Worm (Caenorhabditis elegans) whole organism, late embryonic: Measurements from ENCODE around the gene C05C10.7.

Experiments
- C08G9.2 ChIP-seq: sonication (generic microtip); optimal IDR thresholded peaks from 2 replicates; lab custom pipeline; 2016; ENCODE audit warnings: mild to moderate bottlenecking, missing genetic modification characterization, moderate library complexity, missing compliant biosample characterization
- K02D7.2 ChIP-seq: sonication (generic microtip); optimal IDR thresholded peaks from 2 replicates; lab custom pipeline; 2017; ENCODE audit warnings: mild to moderate bottlenecking, missing genetic modification characterization, missing compliant biosample characterization
- T23F11.4 ChIP-seq: fragments of 200-800 bp; sonication (Bioruptor generic); optimal IDR thresholded peaks from 2 replicates; lab custom pipeline; 2018; ENCODE audit warnings: mild to moderate bottlenecking, missing genetic modification characterization, missing compliant biosample characterization
- ama-1 ChIP-seq: fragments of 150-350 bp; optimal IDR thresholded peaks from 2 replicates; lab custom pipeline; 2014
- ceh-18 ChIP-seq: sonication (generic microtip); optimal IDR thresholded peaks from 2 replicates; lab custom pipeline; 2016; ENCODE audit warnings: missing genetic modification characterization, missing compliant biosample characterization
- ceh-2 ChIP-seq: sonication (generic microtip); optimal IDR thresholded peaks from 2 replicates; lab custom pipeline; 2016; ENCODE audit warnings: missing genotype, missing genetic modification characterization, missing compliant biosample characterization
- ceh-31 ChIP-seq: sonication (generic microtip); optimal IDR thresholded peaks from 2 replicates; lab custom pipeline; 2016; ENCODE audit warnings: missing genetic modification characterization, missing compliant biosample characterization
- ceh-45 ChIP-seq: fragments of 200-800 bp; sonication (Bioruptor generic); IDR thresholded peaks from 2 replicates; pipeline ENCODE4 v1.3.6; 2022; ENCODE audit warnings: missing genetic modification reagents, missing genetic modification characterization, missing compliant biosample characterization
- ceh-6 ChIP-seq: fragments of 200-800 bp; sonication (Bioruptor generic); optimal IDR thresholded peaks from 2 replicates; lab custom pipeline; 2018; ENCODE audit warnings: mild to moderate bottlenecking, missing genetic modification characterization, missing compliant biosample characterization
- che-1 ChIP-seq: sonication (generic microtip); optimal IDR thresholded peaks from 2 replicates; lab custom pipeline; 2016; ENCODE audit warnings: mild to moderate bottlenecking, missing genetic modification characterization, missing compliant biosample characterization
- dmd-4 ChIP-seq: sonication (generic microtip); optimal IDR thresholded peaks from 2 replicates; lab custom pipeline; 2016; ENCODE audit warnings: borderline replicate concordance, missing genetic modification characterization, missing compliant biosample characterization
- dve-1 ChIP-seq: sonication (generic microtip); optimal IDR thresholded peaks from 2 replicates; lab custom pipeline; 2017; ENCODE audit warnings: antibody characterized with exemption, mild to moderate bottlenecking, missing genetic modification characterization, missing compliant biosample characterization
- elt-2 ChIP-seq: sonication (generic microtip); optimal IDR thresholded peaks from 2 replicates; lab custom pipeline; 2016; ENCODE audit warnings: missing genetic modification reagents, missing genetic modification characterization, missing compliant biosample characterization
- ets-4 ChIP-seq: sonication (generic microtip); optimal IDR thresholded peaks from 2 replicates; lab custom pipeline; 2016; ENCODE audit warnings: missing genetic modification characterization, missing compliant biosample characterization
- fax-1 ChIP-seq: sonication (generic microtip); optimal IDR thresholded peaks from 2 replicates; lab custom pipeline; 2016; ENCODE audit warnings: missing genotype, missing genetic modification characterization, missing compliant biosample characterization
- fkh-10 ChIP-seq: fragments of 150-350 bp; optimal IDR thresholded peaks from 2 replicates; lab custom pipeline; 2014; ENCODE audit warnings: missing biosample characterization, missing genetic modification reagents, missing genetic modification characterization
- fkh-6 ChIP-seq: sonication (generic microtip); optimal IDR thresholded peaks from 2 replicates; lab custom pipeline; 2016; ENCODE audit warnings: missing genetic modification characterization, missing compliant biosample characterization
- gmeb-2 ChIP-seq: sonication (generic microtip); optimal IDR thresholded peaks from 2 replicates; lab custom pipeline; 2016; ENCODE audit warnings: missing genetic modification characterization, inconsistent platforms, missing compliant biosample characterization
- hlh-6 ChIP-seq: sonication (generic microtip); optimal IDR thresholded peaks from 2 replicates; lab custom pipeline; 2016; ENCODE audit warnings: missing genotype, missing genetic modification characterization, missing compliant biosample characterization
- lim-6 ChIP-seq: sonication (generic microtip); optimal IDR thresholded peaks from 2 replicates; lab custom pipeline; 2016; ENCODE audit warnings: missing genetic modification characterization, missing compliant biosample characterization
- madf-2 ChIP-seq: sonication (generic microtip); optimal IDR thresholded peaks from 2 replicates; lab custom pipeline; 2017; ENCODE audit warnings: missing genetic modification characterization, missing compliant biosample characterization
- nfya-1 ChIP-seq: sonication (generic microtip); optimal IDR thresholded peaks from 2 replicates; lab custom pipeline; 2017; ENCODE audit warnings: missing genetic modification characterization, mild to moderate bottlenecking, missing compliant biosample characterization, antibody characterized with exemption, moderate library complexity
- nhr-232 ChIP-seq: sonication (generic microtip); optimal IDR thresholded peaks from 2 replicates; lab custom pipeline; 2016; ENCODE audit warnings: missing genetic modification characterization, missing compliant biosample characterization
- pag-3 ChIP-seq: sonication (generic microtip); optimal IDR thresholded peaks from 2 replicates; lab custom pipeline; 2016; ENCODE audit warnings: missing compliant biosample characterization, missing genetic modification characterization, borderline replicate concordance
- pha-2 ChIP-seq: sonication (generic microtip); optimal IDR thresholded peaks from 2 replicates; lab custom pipeline; 2017; ENCODE audit warnings: mild to moderate bottlenecking, missing genetic modification characterization, missing compliant biosample characterization
- pqm-1 ChIP-seq: sonication (generic microtip); optimal IDR thresholded peaks from 2 replicates; lab custom pipeline; 2016; ENCODE audit warnings: missing genetic modification characterization, missing compliant biosample characterization
- pros-1 ChIP-seq: fragments of 150-350 bp; optimal IDR thresholded peaks from 2 replicates; lab custom pipeline; 2014; ENCODE audit warnings: missing biosample characterization, missing genetic modification reagents, missing genetic modification characterization
- ref-2 ChIP-seq: sonication (generic microtip); optimal IDR thresholded peaks from 2 replicates; lab custom pipeline; 2016; ENCODE audit warnings: missing genetic modification characterization, missing compliant biosample characterization
- sdc-2 ChIP-seq: sonication (generic microtip); optimal IDR thresholded peaks from 2 replicates; lab custom pipeline; 2016; ENCODE audit warnings: missing genotype, missing genetic modification characterization, missing compliant biosample characterization
- tbx-2 ChIP-seq: sonication (generic microtip); optimal IDR thresholded peaks from 2 replicates; lab custom pipeline; 2016; ENCODE audit warnings: missing genetic modification characterization, missing compliant biosample characterization
- tbx-7 ChIP-seq: sonication (generic microtip); optimal IDR thresholded peaks from 2 replicates; lab custom pipeline; 2016; ENCODE audit warnings: missing genotype, missing genetic modification characterization, missing compliant biosample characterization
- unc-86 ChIP-seq: sonication (generic microtip); optimal IDR thresholded peaks from 2 replicates; lab custom pipeline; 2016; ENCODE audit warnings: missing genetic modification characterization, missing compliant biosample characterization
- ztf-16 ChIP-seq: sonication (generic microtip); optimal IDR thresholded peaks from 2 replicates; lab custom pipeline; 2017; ENCODE audit warnings: missing genetic modification characterization, missing compliant biosample characterization

Gene C05C10.7

DNA sequence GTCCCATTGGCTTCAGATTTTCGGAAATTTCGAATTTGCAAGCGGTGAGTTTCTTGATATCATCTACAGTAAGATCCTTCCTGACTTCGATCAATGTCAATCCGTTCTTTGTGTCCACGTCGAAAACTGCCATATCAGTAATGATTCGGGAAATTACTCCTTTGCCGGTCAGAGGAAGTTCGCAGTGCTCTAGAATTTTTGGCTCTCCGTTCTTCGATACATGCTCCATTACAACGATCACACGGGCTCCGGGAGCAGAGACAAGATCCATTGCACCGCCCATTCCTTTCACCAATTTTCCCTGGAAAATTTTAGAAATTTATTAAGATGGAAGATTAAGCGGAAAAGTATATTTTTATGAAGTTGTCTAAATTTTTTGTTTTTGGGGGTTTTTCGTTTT lies 4.2 kb downstream of the C05C10.7 start:
- TF ChIP-seq pha-2 (tag; lab: Kevin White, UChicago) (no peak), ztf-16 (tag; lab: Kevin White, UChicago) (no peak)
- TF ChIP-seq, all 69 proteins: peak for 0

DNA sequence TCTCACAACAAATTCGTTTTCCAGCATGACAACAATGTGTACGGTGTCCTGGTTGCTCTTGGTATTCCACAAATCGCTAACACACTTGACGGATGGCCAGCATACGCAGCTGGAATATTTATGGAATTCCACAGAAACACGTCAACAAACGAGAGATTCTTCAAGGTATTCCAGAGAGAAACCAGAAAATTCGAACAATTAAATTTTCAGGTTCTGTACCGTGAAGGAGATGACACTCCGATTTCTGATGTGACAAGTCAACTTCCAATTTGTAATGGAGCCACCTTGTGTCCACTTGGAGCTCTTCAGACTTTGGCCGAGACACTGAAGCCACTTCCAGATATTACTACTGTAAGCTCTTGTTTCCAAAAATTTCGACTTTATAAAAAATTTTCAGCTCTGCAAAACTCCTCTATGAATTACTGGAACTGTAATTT lies 4.8 kb downstream of the C05C10.7 start:
- TF ChIP-seq dve-1: no peak
- TF ChIP-seq hlh-6: no peak
- no peak for TF ChIP-seq nhr-232 (tag; lab: Kevin White, UChicago)
- TF ChIP-seq lim-6 (tag; lab: Kevin White, UChicago): no peak
- TF ChIP-seq nfya-1 (tag; lab: Kevin White, UChicago): no peak
- TF ChIP-seq fkh-10 (GFP tag; lab: Kevin White, UChicago): no peak
- no peak for TF ChIP-seq pag-3
- no peak for TF ChIP-seq ceh-18 (tag; lab: Kevin White, UChicago)

DNA sequence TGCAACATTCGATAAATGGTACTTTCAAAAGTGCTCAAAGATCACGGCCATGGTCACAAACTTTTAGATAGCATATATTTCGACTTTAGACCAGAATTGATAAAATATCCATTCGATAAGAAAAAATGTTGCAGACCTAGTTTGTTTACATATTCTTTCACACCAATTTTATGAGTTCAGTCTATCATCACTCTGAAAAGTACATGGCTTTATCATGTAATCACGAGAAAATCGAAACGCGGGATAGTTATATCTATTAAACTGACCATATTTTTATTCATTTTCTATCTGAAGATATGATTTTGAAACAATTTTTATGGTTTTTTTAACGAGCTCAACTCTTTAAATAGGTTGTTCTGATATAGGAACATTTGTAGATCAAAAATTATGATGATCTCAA lies 7.3 kb downstream of the C05C10.7 start, which contains the start of gene pho-11:
pho-11 (plus strand) TSS at position 374 of the 400 bp plus-strand sequence.
- TF ChIP-seq pros-1: no peak
- TF ChIP-seq elt-2 (tag; lab: Kevin White, UChicago): peak; percentile 14
- TF ChIP-seq, all 69 proteins: peak for 1

DNA sequence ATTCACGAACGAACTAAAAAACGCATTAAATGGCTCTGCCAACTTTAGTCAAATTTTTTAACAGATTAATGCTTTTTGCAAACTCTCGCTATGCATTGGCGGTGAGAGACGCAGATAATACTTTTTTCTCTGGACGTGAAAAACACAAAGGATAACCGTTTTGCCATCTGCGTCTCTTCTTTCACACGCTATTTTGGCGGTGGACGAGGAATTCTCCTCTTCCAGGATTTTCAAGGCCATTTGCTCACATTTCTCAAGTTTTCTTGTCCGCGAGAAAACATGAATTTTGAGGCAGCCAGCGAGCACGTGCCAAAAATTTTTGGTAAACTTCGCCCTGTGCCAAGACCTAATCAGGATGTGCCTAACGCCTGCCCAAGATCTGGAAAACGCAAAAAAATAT lies 7.8 kb downstream of the C05C10.7 start:
- TF ChIP-seq unc-86 (no peak), ceh-45 (GFP tag; lab: Robert Waterston, UW) (no peak), tbx-2 (tag; lab: Kevin White, UChicago) (peak; percentile 67), madf-2 (tag; lab: Kevin White, UChicago) (no peak), ceh-2 (tag; lab: Kevin White, UChicago) (peak; percentile 22), ets-4 (peak; percentile 40), ceh-6 (GFP tag; lab: Kevin White, UChicago) (no peak), dmd-4 (tag; lab: Kevin White, UChicago) (no peak), T23F11.4 (GFP tag; lab: Kevin White, UChicago) (no peak), ztf-16 (tag; lab: Kevin White, UChicago) (no peak), C08G9.2 (tag; lab: Kevin White, UChicago) (peak; percentile 55), ceh-18 (tag; lab: Kevin White, UChicago) (peak; percentile 4), tbx-7 (tag; lab: Kevin White, UChicago) (peak; percentile 27), ref-2 (tag; lab: Kevin White, UChicago) (peak; percentile 36), ceh-31 (tag; lab: Kevin White, UChicago) (peak; percentile 67)

DNA sequence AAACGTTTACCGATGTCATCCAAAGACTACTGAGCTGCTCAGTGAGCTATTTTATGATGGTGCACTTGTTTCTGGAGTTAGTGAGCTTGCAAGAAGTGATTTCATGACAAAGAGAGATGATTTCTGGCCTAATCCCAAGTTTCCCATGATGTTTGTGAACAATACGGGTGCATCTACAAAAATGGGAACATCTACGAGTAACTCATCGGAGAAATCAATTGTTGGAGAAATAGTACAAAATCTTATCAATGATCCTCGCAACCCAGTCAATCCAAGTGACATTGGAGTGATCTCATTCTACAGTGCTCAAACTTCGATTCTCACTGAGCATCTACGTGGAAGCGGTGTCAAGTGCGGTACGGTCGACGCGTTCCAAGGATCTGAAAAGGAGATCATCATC lies 10.3 kb downstream of the C05C10.7 start:
- TF ChIP-seq gmeb-2: no peak
- no peak for TF ChIP-seq ref-2 (tag; lab: Kevin White, UChicago)
- no peak for TF ChIP-seq fkh-6 (tag; lab: Kevin White, UChicago)
- TF ChIP-seq ama-1 (lab: Kevin White, UChicago): no peak
- no peak for TF ChIP-seq K02D7.2 (tag; lab: Kevin White, UChicago)
- TF ChIP-seq pqm-1 (tag; lab: Kevin White, UChicago): no peak
- TF ChIP-seq sdc-2 (tag; lab: Kevin White, UChicago): no peak
- no peak for TF ChIP-seq dmd-4 (tag; lab: Kevin White, UChicago)
- TF ChIP-seq fax-1 (tag; lab: Kevin White, UChicago): no peak
- no peak for TF ChIP-seq che-1 (tag; lab: Kevin White, UChicago)
- no peak for TF ChIP-seq pros-1
